Fruit fly (Drosophila melanogaster) whole organism: ENCODE data around the gene CG15211.

Experiments
- CG8478 ChIP-seq: fragments of >200 bp; optimal IDR thresholded peaks from 2 replicates; lab custom pipeline; 2018; ENCODE audit warnings: inconsistent platforms
- Dll ChIP-seq: fragments of >200 bp; optimal IDR thresholded peaks from 2 replicates; lab custom pipeline; 2017
- EcR ChIP-seq, 2 experiments: fragments of >200 bp; optimal IDR thresholded peaks; 2 replicates each; lab custom pipeline; 2017; ENCODE audit warnings: missing biosample characterization in 2 of 2, missing genetic modification characterization in 2 of 2, missing genetic modification reagents in 2 of 2
- pan ChIP-seq: fragments of >200 bp; optimal IDR thresholded peaks from 2 replicates; lab custom pipeline; 2017
- psq ChIP-seq: fragments of >200 bp; optimal IDR thresholded peaks from 2 replicates; lab custom pipeline; 2017
- usp ChIP-seq: fragments of >200 bp; optimal IDR thresholded peaks from 2 replicates; lab custom pipeline; 2017; ENCODE audit warnings: missing biosample characterization, missing genetic modification characterization, mixed read lengths

The CG15211 gene

dm6 chrX:10743825-10744224 lies 28.5 kb upstream of the CG15211 start:
- TF ChIP-seq usp (GFP tag; lab: Kevin White, UChicago) (no peak), psq (lab: Kevin White, UChicago) (no peak), EcR (GFP tag; optimal IDR thresholded peaks at IDR 0.05; lab: Kevin White, UChicago) (no peak), Dll (lab: Kevin White, UChicago) (no peak), pan (lab: Kevin White, UChicago) (no peak), CG8478 (lab: Kevin White, UChicago) (no peak)

DNA sequence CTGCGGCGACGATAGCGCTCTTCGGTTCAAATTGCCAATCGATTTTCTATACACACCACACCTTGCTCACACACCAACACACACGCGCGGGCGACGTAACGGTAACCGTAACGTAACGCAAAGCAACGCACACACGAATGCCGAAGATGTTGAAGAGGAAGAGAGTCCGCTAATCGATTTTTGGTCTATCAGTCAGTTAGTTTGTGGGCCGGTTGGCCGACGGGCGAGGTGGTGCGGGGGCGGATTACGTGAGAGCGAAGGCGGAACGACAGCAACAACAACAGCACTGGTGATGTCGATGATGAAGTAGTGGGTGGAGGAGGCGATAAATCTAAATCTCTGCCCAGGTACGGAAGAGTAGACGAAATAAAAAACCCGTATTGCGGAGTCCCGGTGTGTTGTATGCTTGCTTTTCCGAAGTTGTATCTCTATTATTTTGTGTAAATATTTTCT lies 28.0 kb upstream of the CG15211 start, which contains the start of gene ras:
TSS of gene ras (plus strand) at position 188 of the 453 bp plus-strand sequence.
- no peak for TF ChIP-seq pan (lab: Kevin White, UChicago)
- no peak for TF ChIP-seq EcR (GFP tag; optimal IDR thresholded peaks at IDR 0.05; lab: Kevin White, UChicago)
- no peak for TF ChIP-seq CG8478 (lab: Kevin White, UChicago)
- no peak for TF ChIP-seq usp (GFP tag; lab: Kevin White, UChicago)
- TF ChIP-seq Dll (lab: Kevin White, UChicago) = no peak
- TF ChIP-seq psq (lab: Kevin White, UChicago) = no peak

DNA sequence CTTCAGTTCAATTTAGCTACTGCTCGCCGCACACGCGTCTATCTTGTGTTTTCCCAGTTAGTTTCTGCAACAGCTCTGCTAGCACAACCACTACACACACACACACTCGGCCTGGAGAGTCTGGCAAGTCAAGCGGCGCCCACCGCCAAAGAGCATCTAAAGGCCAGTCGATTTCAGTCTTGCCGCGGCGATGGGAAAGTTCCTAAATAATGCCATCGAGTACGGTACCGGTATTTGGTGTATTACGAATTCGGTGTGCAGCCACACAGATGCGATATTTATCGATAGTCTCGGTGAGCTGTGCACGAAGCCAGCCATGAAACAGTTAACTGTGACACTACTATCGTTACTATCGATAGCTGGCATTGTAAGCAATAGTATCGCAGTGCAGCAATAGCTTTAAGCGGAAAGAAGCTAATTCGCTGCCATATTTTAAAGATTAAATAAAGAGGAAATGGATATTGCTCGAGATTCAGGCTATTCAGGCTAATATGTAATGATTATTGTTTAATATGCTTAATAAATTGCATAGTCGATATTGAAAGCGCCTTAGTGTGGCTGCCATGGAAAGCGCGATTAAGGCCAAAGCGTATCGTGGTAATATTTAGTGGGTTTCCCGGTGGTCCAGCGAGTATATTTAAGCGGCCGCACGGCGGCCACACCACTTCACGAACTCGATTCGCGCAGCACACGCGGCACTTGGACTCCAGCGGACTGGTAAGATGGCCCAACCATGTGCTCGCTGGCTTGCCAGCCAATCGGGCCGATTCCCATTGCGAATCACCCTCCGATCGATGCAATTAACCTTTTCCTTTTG lies 27.4 kb upstream of the CG15211 start, which contains the start of gene stx:
TSS of gene stx (minus strand) at position 171 of the 817 bp plus-strand sequence.
- TF ChIP-seq usp (GFP tag; lab: Kevin White, UChicago) (no peak), psq (lab: Kevin White, UChicago) (no peak), CG8478 (lab: Kevin White, UChicago) (no peak), EcR (GFP tag; optimal IDR thresholded peaks at IDR 0.05; lab: Kevin White, UChicago) (no peak), Dll (lab: Kevin White, UChicago) (no peak), pan (lab: Kevin White, UChicago) (no peak)

DNA sequence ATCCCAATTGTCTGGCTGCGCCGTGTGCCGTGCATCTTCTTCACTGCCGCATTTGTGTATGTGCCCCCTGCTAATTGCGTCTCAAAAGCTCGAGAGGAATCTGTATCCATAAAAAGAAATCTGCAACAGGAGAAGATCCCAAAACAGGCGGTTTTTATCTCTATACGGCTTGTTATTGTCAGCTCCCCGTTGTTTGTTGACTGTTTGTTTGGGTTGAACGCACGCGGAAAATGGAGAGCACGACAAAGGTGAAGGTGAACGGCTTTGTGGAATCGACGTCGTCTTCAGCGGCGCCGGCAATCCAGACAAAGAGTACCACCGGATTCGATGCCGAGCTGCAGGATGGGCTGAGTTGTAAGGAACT lies 26.8 kb upstream of the CG15211 start:
- no peak for TF ChIP-seq psq (lab: Kevin White, UChicago)
- TF ChIP-seq pan (lab: Kevin White, UChicago) = no peak
- no peak for TF ChIP-seq EcR (GFP tag; optimal IDR thresholded peaks at IDR 0.05; lab: Kevin White, UChicago)
- no peak for TF ChIP-seq usp (GFP tag; lab: Kevin White, UChicago)
- TF ChIP-seq CG8478 (lab: Kevin White, UChicago) = no peak
- TF ChIP-seq Dll (lab: Kevin White, UChicago) = no peak

DNA sequence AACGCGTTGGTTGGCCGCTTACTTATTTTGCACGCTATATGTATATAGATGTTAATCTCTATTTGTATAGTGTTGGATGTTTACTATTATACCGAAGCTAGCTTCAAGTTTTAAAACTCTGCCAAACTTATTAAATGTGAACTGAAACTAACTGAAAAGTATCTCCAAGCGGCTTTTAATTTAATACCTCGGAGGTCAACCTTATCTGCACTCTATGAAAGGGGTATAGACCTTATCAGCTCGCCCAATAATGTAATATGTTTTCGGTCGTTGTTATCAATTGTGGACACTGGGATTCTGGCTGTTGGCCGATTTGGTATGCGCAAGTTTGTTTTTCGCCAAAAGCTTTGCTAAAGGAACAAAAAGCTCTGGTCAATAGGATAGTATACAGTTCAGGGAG lies 23.7 kb upstream of the CG15211 start:
- TF ChIP-seq EcR (GFP tag; optimal IDR thresholded peaks at IDR 0.05; lab: Kevin White, UChicago) = no peak
- no peak for TF ChIP-seq Dll (lab: Kevin White, UChicago)
- no peak for TF ChIP-seq CG8478 (lab: Kevin White, UChicago)
- no peak for TF ChIP-seq psq (lab: Kevin White, UChicago)
- no peak for TF ChIP-seq usp (GFP tag; lab: Kevin White, UChicago)
- TF ChIP-seq pan (lab: Kevin White, UChicago) = no peak

DNA sequence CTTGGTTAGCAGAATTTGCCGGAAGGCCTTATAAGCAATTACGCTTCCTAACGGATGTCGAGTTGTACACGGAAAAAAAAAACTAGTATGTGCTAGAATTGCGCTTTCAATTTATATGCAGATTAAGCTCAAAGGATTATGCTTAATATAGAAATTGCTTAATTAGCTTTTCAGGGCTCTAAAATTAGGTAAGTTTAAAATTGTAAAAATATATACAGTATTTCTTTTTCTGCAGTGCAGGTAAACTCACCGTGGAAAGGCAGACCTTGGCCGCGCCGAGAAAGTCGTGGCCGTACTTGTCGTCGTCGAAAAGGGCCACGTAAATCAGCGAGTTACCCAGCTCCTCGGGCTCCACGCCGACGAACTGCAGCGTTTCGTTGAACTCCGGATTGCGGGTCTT lies 21.7 kb upstream of the CG15211 start:
- TF ChIP-seq usp (GFP tag; lab: Kevin White, UChicago) (no peak), Dll (lab: Kevin White, UChicago) (no peak), EcR (GFP tag; optimal IDR thresholded peaks at IDR 0.05; lab: Kevin White, UChicago) (no peak), CG8478 (lab: Kevin White, UChicago) (no peak), psq (lab: Kevin White, UChicago) (no peak), pan (lab: Kevin White, UChicago) (no peak)

DNA sequence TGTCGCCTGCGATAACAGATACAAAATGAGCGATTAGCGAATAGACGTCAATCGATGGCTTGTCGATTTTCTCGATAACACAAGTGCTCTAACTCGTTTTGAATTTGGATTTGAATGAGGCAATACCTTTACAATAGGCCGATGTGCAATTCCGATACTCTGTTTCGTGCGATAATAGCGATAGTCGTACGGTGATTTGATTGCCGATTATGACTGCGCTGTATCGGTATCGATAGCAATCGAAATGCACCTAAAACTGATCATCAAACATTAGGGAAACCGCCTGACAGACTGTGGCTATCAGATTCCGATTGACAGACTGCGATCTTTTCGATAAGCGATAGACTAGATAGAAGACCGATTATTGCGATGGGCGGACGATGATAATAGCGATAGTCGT lies 20.6 kb upstream of the CG15211 start:
- TF ChIP-seq Dll (lab: Kevin White, UChicago) = no peak
- TF ChIP-seq psq (lab: Kevin White, UChicago) = no peak
- no peak for TF ChIP-seq pan (lab: Kevin White, UChicago)
- TF ChIP-seq CG8478 (lab: Kevin White, UChicago) = no peak
- TF ChIP-seq usp (GFP tag; lab: Kevin White, UChicago) = no peak
- no peak for TF ChIP-seq EcR (GFP tag; optimal IDR thresholded peaks at IDR 0.05; lab: Kevin White, UChicago)

dm6 chrX:10756026-10756561 lies 16.2 kb upstream of the CG15211 start:
- TF ChIP-seq CG8478 (lab: Kevin White, UChicago) (no peak), psq (lab: Kevin White, UChicago) (no peak), Dll (lab: Kevin White, UChicago) (no peak)

DNA sequence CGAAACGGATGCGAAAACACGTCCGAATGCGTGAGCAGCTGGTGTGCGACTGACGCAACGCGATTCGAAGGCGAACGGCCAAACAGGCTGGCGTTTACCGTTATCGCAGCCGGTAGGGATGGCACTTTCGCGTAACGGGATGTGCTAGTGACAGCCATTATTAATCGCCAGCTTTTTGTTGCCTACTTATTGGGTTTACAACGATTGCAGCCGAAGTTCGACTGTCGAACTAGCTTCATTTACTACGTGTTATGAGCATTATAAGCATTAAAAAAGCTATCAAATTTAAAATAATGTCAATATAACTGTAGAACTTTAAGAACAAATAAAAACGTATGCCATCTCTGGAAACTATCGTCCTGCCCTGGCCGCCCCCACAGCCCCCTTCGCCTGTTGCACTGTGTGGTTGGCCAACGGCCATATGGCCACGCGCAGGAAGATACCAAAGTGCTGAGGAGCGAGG lies 14.7 kb upstream of the CG15211 start, which contains the start of gene Rph:
TSS of gene Rph (minus strand) at position 51 of the 463 bp plus-strand sequence.
- TF ChIP-seq usp (GFP tag; lab: Kevin White, UChicago) = no peak
- TF ChIP-seq psq (lab: Kevin White, UChicago) = no peak
- no peak for TF ChIP-seq pan (lab: Kevin White, UChicago)
- TF ChIP-seq EcR (GFP tag; optimal IDR thresholded peaks at IDR 0.05; lab: Kevin White, UChicago) = no peak
- no peak for TF ChIP-seq Dll (lab: Kevin White, UChicago)
- no peak for TF ChIP-seq CG8478 (lab: Kevin White, UChicago)

- TF ChIP-seq usp (GFP tag; lab: Kevin White, UChicago) (no peak), EcR (GFP tag; optimal IDR thresholded peaks at IDR 0.05; lab: Kevin White, UChicago) (no peak), psq (lab: Kevin White, UChicago) (no peak), CG8478 (lab: Kevin White, UChicago) (no peak), Dll (lab: Kevin White, UChicago) (no peak), pan (lab: Kevin White, UChicago) (no peak)
Measured at dm6 chrX:10762569-10762958, 9.8 kb upstream of the CG15211 start.
